ENCODE assay signal across 1 fruit fly cellular context in the genomic region with DNA sequence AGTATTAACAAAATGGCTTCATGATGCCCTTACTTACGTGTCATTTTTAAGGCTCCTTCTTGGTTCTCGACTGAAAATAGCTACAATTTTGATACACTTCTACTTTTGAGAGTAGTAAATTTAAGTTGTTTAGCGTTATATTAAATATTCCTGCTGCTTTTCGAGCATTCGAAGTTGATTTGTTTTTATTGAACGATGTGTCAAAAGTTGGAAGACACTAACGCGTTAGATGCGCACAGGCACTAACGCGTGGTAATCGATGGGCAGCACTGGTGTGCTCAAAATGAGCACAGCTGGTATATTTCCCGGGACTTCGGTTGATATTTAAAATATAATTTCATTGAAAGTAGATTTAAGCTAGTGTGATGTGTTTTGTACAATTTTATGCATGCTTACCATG.
TF ChIP-seq lines count a peak whose summit lies in the region.

A gene (minus strand): TSS at position 369 of the 400 bp plus-strand sequence.

TF ChIP-seq in whole organism, embryonic, 481 proteins besides CTCF, POLR2A, EP300 and RAD21 (continued from another document and continues in another):
- TF ChIP-seq sd (tag; optimal IDR thresholded peaks at IDR 0.05; lab: Kevin White, UChicago) = no peak
- no peak for TF ChIP-seq tll (GFP tag; optimal IDR thresholded peaks at IDR 0.05; lab: Kevin White, UChicago)
- TF ChIP-seq hbn (GFP tag; IDR thresholded peaks at IDR 0.05; lab: Robert Waterston, UW; ENCODE audit: partially characterized antibody) = no peak
- TF ChIP-seq wdn (GFP tag; IDR thresholded peaks at IDR 0.05; lab: Robert Waterston, UW) = no peak
- TF ChIP-seq row (GFP tag; IDR thresholded peaks at IDR 0.05; lab: Robert Waterston, UW) = no peak
- no peak for TF ChIP-seq CG13123 (GFP tag; optimal IDR thresholded peaks at IDR 0.05; lab: Kevin White, UChicago)
- peak in 1 of 2 experiments; percentile 79 for TF ChIP-seq crp (GFP tag; optimal IDR thresholded peaks at IDR 0.05; lab: Kevin White, UChicago)
- TF ChIP-seq CG17186 (GFP tag; optimal IDR thresholded peaks at IDR 0.05; lab: Kevin White, UChicago) = peak; percentile 92
- no peak for TF ChIP-seq CG31441 (GFP tag; IDR thresholded peaks at IDR 0.05; lab: Robert Waterston, UW)
- no peak for TF ChIP-seq CG8765 (GFP tag; IDR thresholded peaks at IDR 0.05; lab: Robert Waterston, UW)
- no peak for TF ChIP-seq Gug (GFP tag; IDR thresholded peaks at IDR 0.05; lab: Robert Waterston, UW)
- TF ChIP-seq Bdp1 (GFP tag; optimal IDR thresholded peaks at IDR 0.05; lab: Kevin White, UChicago) = no peak
- TF ChIP-seq pb (GFP tag; optimal IDR thresholded peaks at IDR 0.05; lab: Kevin White, UChicago) = no peak
- no peak for TF ChIP-seq chm (GFP tag; IDR thresholded peaks at IDR 0.05; lab: Robert Waterston, UW)
- no peak for TF ChIP-seq Atf-2 (GFP tag; optimal IDR thresholded peaks at IDR 0.05; lab: Kevin White, UChicago)
- no peak for TF ChIP-seq sna (GFP tag; IDR thresholded peaks at IDR 0.05; lab: Robert Waterston, UW; ENCODE audit: partially characterized antibody)
- peak; percentile 32; the same call in 1 of the 2 replicates for TF ChIP-seq CG3847 (GFP tag; IDR thresholded peaks at IDR 0.05; lab: Robert Waterston, UW)
- TF ChIP-seq CG3407 (GFP tag; optimal IDR thresholded peaks at IDR 0.05; lab: Kevin White, UChicago) = no peak
- TF ChIP-seq NfI (GFP tag; optimal IDR thresholded peaks at IDR 0.05; lab: Kevin White, UChicago) = no peak
- no peak for TF ChIP-seq Vsx1 (GFP tag; optimal IDR thresholded peaks at IDR 0.05; lab: Kevin White, UChicago)
- TF ChIP-seq Fer1 (GFP tag; optimal IDR thresholded peaks at IDR 0.05; lab: Kevin White, UChicago) = no peak
- TF ChIP-seq CG34224 (GFP tag; IDR thresholded peaks at IDR 0.05; lab: Robert Waterston, UW; ENCODE audit: partially characterized antibody) = no peak
- no peak for TF ChIP-seq CG2120 (GFP tag; optimal IDR thresholded peaks at IDR 0.05; lab: Kevin White, UChicago)
- no peak for TF ChIP-seq CG9727 (GFP tag; optimal IDR thresholded peaks at IDR 0.05; lab: Kevin White, UChicago)
- TF ChIP-seq tin (GFP tag; optimal IDR thresholded peaks at IDR 0.05; lab: Kevin White, UChicago) = no peak
- no peak for TF ChIP-seq CG8281 (tag; optimal IDR thresholded peaks at IDR 0.05; lab: Kevin White, UChicago)
- TF ChIP-seq insv (GFP tag; optimal IDR thresholded peaks at IDR 0.05; lab: Kevin White, UChicago) = no peak
- TF ChIP-seq onecut (GFP tag; IDR thresholded peaks at IDR 0.05; lab: Robert Waterston, UW) = no peak; the same call in 1 of the 2 replicates
- peak; percentile 79 for TF ChIP-seq phol (tag; optimal IDR thresholded peaks at IDR 0.05; lab: Kevin White, UChicago)
- no peak for TF ChIP-seq danr (GFP tag; IDR thresholded peaks at IDR 0.05; lab: Robert Waterston, UW)
- no peak for TF ChIP-seq bbx (GFP tag; IDR thresholded peaks at IDR 0.05; lab: Robert Waterston, UW; ENCODE audit: partially characterized antibody)
- no peak for TF ChIP-seq ab (GFP tag; optimal IDR thresholded peaks at IDR 0.05; lab: Kevin White, UChicago)
- no peak for TF ChIP-seq C15 (GFP tag; IDR thresholded peaks at IDR 0.05; lab: Robert Waterston, UW)
- no peak for TF ChIP-seq dpn (GFP tag; optimal IDR thresholded peaks at IDR 0.05; lab: Kevin White, UChicago)
- peak; percentile 37 for TF ChIP-seq grau (tag; optimal IDR thresholded peaks at IDR 0.05; lab: Kevin White, UChicago)
- no peak for TF ChIP-seq cato (GFP tag; optimal IDR thresholded peaks at IDR 0.05; lab: Kevin White, UChicago; ENCODE audit: borderline replicate concordance)
- no peak for TF ChIP-seq eyg (GFP tag; optimal IDR thresholded peaks at IDR 0.05; lab: Kevin White, UChicago)
- TF ChIP-seq lab (GFP tag; optimal IDR thresholded peaks at IDR 0.05; lab: Kevin White, UChicago) = no peak
- no peak for TF ChIP-seq p53 (GFP tag; optimal IDR thresholded peaks at IDR 0.05; lab: Kevin White, UChicago)
- TF ChIP-seq esg (GFP tag; conservative IDR thresholded peaks at IDR 0.05; lab: Robert Waterston, UW) = no peak
- TF ChIP-seq Xrp1 (GFP tag; IDR thresholded peaks at IDR 0.05; lab: Robert Waterston, UW) = no peak
- peak; percentile 64 for TF ChIP-seq ewg (GFP tag; optimal IDR thresholded peaks at IDR 0.05; lab: Kevin White, UChicago)
- TF ChIP-seq H15 (GFP tag; IDR thresholded peaks at IDR 0.05; lab: Robert Waterston, UW) = no peak
- TF ChIP-seq CG11247 (GFP tag; IDR thresholded peaks at IDR 0.05; lab: Robert Waterston, UW) = no peak
- TF ChIP-seq sens (GFP tag; lab: Kevin White, UChicago) = peak; percentile 81
- TF ChIP-seq CG7786 (GFP tag; optimal IDR thresholded peaks at IDR 0.05; lab: Kevin White, UChicago) = no peak
- no peak for TF ChIP-seq Spps (tag; optimal IDR thresholded peaks at IDR 0.05; lab: Kevin White, UChicago)
- no peak for TF ChIP-seq CG7372 (GFP tag; IDR thresholded peaks at IDR 0.05; lab: Robert Waterston, UW)
- peak; percentile 31 for TF ChIP-seq tap (tag; optimal IDR thresholded peaks at IDR 0.05; lab: Kevin White, UChicago)
- no peak for TF ChIP-seq HLHmδ (GFP tag; optimal IDR thresholded peaks at IDR 0.05; lab: Kevin White, UChicago)
- no peak for TF ChIP-seq CkIIα-i1 (GFP tag; IDR thresholded peaks at IDR 0.05; lab: Robert Waterston, UW)
- TF ChIP-seq da (GFP tag; optimal IDR thresholded peaks at IDR 0.05; lab: Kevin White, UChicago) = no peak
- no peak for TF ChIP-seq Fer3 (tag; optimal IDR thresholded peaks at IDR 0.05; lab: Kevin White, UChicago)
- TF ChIP-seq CG17802 (tag; optimal IDR thresholded peaks at IDR 0.05; lab: Kevin White, UChicago) = no peak
- TF ChIP-seq CG11085 (GFP tag; IDR thresholded peaks at IDR 0.05; lab: Robert Waterston, UW) = no peak
- no peak for TF ChIP-seq hth (optimal IDR thresholded peaks at IDR 0.05; lab: Kevin White, UChicago)
- TF ChIP-seq caup (GFP tag; optimal IDR thresholded peaks at IDR 0.05; lab: Kevin White, UChicago; ENCODE audit: severe bottlenecking) = no peak
- no peak for TF ChIP-seq CG9437 (GFP tag; optimal IDR thresholded peaks at IDR 0.05; lab: Kevin White, UChicago)
- TF ChIP-seq org-1 (GFP tag; optimal IDR thresholded peaks at IDR 0.05; lab: Kevin White, UChicago) = no peak
- TF ChIP-seq sug (tag; optimal IDR thresholded peaks at IDR 0.05; lab: Kevin White, UChicago) = no peak
- no peak for TF ChIP-seq CG11723 (GFP tag; optimal IDR thresholded peaks at IDR 0.05; lab: Kevin White, UChicago)
- no peak for TF ChIP-seq sob (GFP tag; IDR thresholded peaks at IDR 0.05; lab: Robert Waterston, UW)
- TF ChIP-seq NC2α (GFP tag; optimal IDR thresholded peaks at IDR 0.05; lab: Kevin White, UChicago) = no peak
- TF ChIP-seq Kr (GFP tag; optimal IDR thresholded peaks at IDR 0.05; lab: Kevin White, UChicago) = no peak
- TF ChIP-seq knrl (GFP tag; IDR thresholded peaks at IDR 0.05; lab: Robert Waterston, UW; ENCODE audit: partially characterized antibody) = no peak; the same call in 2 of the 3 replicates
- TF ChIP-seq BtbVII (GFP tag; optimal IDR thresholded peaks at IDR 0.05; lab: Kevin White, UChicago) = no peak
- TF ChIP-seq BEAF-32 (GFP tag; optimal IDR thresholded peaks at IDR 0.05; lab: Kevin White, UChicago) = peak; percentile 49
- TF ChIP-seq sr (GFP tag; IDR thresholded peaks at IDR 0.05; lab: Robert Waterston, UW) = no peak
- TF ChIP-seq Nf-YA (GFP tag; IDR thresholded peaks at IDR 0.05; lab: Robert Waterston, UW) = no peak
- TF ChIP-seq Optix (GFP tag; IDR thresholded peaks at IDR 0.05; lab: Robert Waterston, UW) = no peak
- TF ChIP-seq CoRest (tag; optimal IDR thresholded peaks at IDR 0.05; lab: Kevin White, UChicago) = peak; percentile 35
- TF ChIP-seq CG18011 (GFP tag; optimal IDR thresholded peaks at IDR 0.05; lab: Kevin White, UChicago) = no peak
- no peak for TF ChIP-seq Oli (tag; optimal IDR thresholded peaks at IDR 0.05; lab: Kevin White, UChicago)
- TF ChIP-seq CG1647 (GFP tag; optimal IDR thresholded peaks at IDR 0.05; lab: Kevin White, UChicago) = no peak
- peak; percentile 35; the same call in 1 of the 3 replicates for TF ChIP-seq CG17361 (GFP tag; IDR thresholded peaks at IDR 0.05; lab: Robert Waterston, UW)
- TF ChIP-seq cas (GFP tag; IDR thresholded peaks at IDR 0.05; lab: Robert Waterston, UW) = no peak
- TF ChIP-seq CG14965 (GFP tag; optimal IDR thresholded peaks at IDR 0.05; lab: Kevin White, UChicago; ENCODE audit: borderline replicate concordance) = no peak
- TF ChIP-seq CG6791 (GFP tag; IDR thresholded peaks at IDR 0.05; lab: Robert Waterston, UW; ENCODE audit: partially characterized antibody) = no peak
- TF ChIP-seq Dip3 (GFP tag; optimal IDR thresholded peaks at IDR 0.05; lab: Kevin White, UChicago) = no peak
- no peak for TF ChIP-seq ara (GFP tag; IDR thresholded peaks at IDR 0.05; lab: Robert Waterston, UW)
- no peak for TF ChIP-seq vnd (GFP tag; IDR thresholded peaks at IDR 0.05; lab: Robert Waterston, UW; ENCODE audit: partially characterized antibody)
- no peak for TF ChIP-seq lola (GFP tag; optimal IDR thresholded peaks at IDR 0.05; lab: Kevin White, UChicago)
- peak; percentile 3 for TF ChIP-seq bcd (GFP tag; optimal IDR thresholded peaks at IDR 0.05; lab: Kevin White, UChicago)
- no peak for TF ChIP-seq pum (GFP tag; optimal IDR thresholded peaks at IDR 0.05; lab: Kevin White, UChicago)
- peak; percentile 14 for TF ChIP-seq CG12769 (tag; optimal IDR thresholded peaks at IDR 0.05; lab: Kevin White, UChicago)
- TF ChIP-seq NC2β (GFP tag; optimal IDR thresholded peaks at IDR 0.05; lab: Kevin White, UChicago) = peak; percentile 20
- no peak for TF ChIP-seq otp (GFP tag; IDR thresholded peaks at IDR 0.05; lab: Robert Waterston, UW)
- no peak for TF ChIP-seq Hsf (GFP tag; optimal IDR thresholded peaks at IDR 0.05; lab: Kevin White, UChicago)
- TF ChIP-seq her (GFP tag; optimal IDR thresholded peaks at IDR 0.05; lab: Kevin White, UChicago) = peak; percentile 100
- TF ChIP-seq nerfin-1 (tag; optimal IDR thresholded peaks at IDR 0.05; lab: Kevin White, UChicago) = no peak
- peak in 1 of 2 experiments; percentile 58 for TF ChIP-seq Pdp1 (GFP tag; optimal IDR thresholded peaks at IDR 0.05; lab: Kevin White, UChicago)
- no peak for TF ChIP-seq Poxn (GFP tag; IDR thresholded peaks at IDR 0.05; lab: Robert Waterston, UW)
- no peak for TF ChIP-seq stc (GFP tag; IDR thresholded peaks at IDR 0.05; lab: Robert Waterston, UW)
- no peak for TF ChIP-seq CG11093 (GFP tag; IDR thresholded peaks at IDR 0.05; lab: Robert Waterston, UW)
- no peak for TF ChIP-seq Dfd (GFP tag; optimal IDR thresholded peaks at IDR 0.05; lab: Kevin White, UChicago)
- no peak for TF ChIP-seq lmd (GFP tag; IDR thresholded peaks at IDR 0.05; lab: Robert Waterston, UW)
- no peak for TF ChIP-seq tx (GFP tag; optimal IDR thresholded peaks at IDR 0.05; lab: Kevin White, UChicago)
- no peak for TF ChIP-seq jumu (GFP tag; optimal IDR thresholded peaks at IDR 0.05; lab: Kevin White, UChicago)
- TF ChIP-seq CG10147 (GFP tag; optimal IDR thresholded peaks at IDR 0.05; lab: Kevin White, UChicago) = no peak
- no peak for TF ChIP-seq CG12219 (GFP tag; optimal IDR thresholded peaks at IDR 0.05; lab: Kevin White, UChicago)
- no peak for TF ChIP-seq CG3163 (GFP tag; optimal IDR thresholded peaks at IDR 0.05; lab: Kevin White, UChicago)
- TF ChIP-seq CG10321 (GFP tag; IDR thresholded peaks at IDR 0.05; lab: Robert Waterston, UW) = no peak
- TF ChIP-seq CG1024 (GFP tag; IDR thresholded peaks at IDR 0.05; lab: Robert Waterston, UW) = no peak
- TF ChIP-seq CG4854 (GFP tag; optimal IDR thresholded peaks at IDR 0.05; lab: Kevin White, UChicago) = no peak
- no peak for TF ChIP-seq btn (GFP tag; optimal IDR thresholded peaks at IDR 0.05; lab: Kevin White, UChicago)
- no peak for TF ChIP-seq klu (GFP tag; IDR thresholded peaks at IDR 0.05; lab: Robert Waterston, UW)
- TF ChIP-seq zfh1 (GFP tag; IDR thresholded peaks at IDR 0.05; lab: Robert Waterston, UW) = no peak
- no peak for TF ChIP-seq inv (GFP tag; IDR thresholded peaks at IDR 0.05; lab: Robert Waterston, UW; ENCODE audit: partially characterized antibody)
- TF ChIP-seq MTF-1 (GFP tag; optimal IDR thresholded peaks at IDR 0.05; lab: Kevin White, UChicago; ENCODE audit: borderline replicate concordance) = no peak
- no peak for TF ChIP-seq CG2202 (tag; optimal IDR thresholded peaks at IDR 0.05; lab: Kevin White, UChicago)
- no peak for TF ChIP-seq Oaz (GFP tag; IDR thresholded peaks at IDR 0.05; lab: Robert Waterston, UW)
- no peak for TF ChIP-seq hkb (optimal IDR thresholded peaks at IDR 0.05; lab: Kevin White, UChicago)
- TF ChIP-seq hkb (GFP tag; IDR thresholded peaks at IDR 0.05; lab: Robert Waterston, UW) = no peak
- TF ChIP-seq Elba2 (GFP tag; optimal IDR thresholded peaks at IDR 0.05; lab: Kevin White, UChicago) = no peak
- no peak for TF ChIP-seq chn (GFP tag; optimal IDR thresholded peaks at IDR 0.05; lab: Kevin White, UChicago)
- no peak for TF ChIP-seq CG4360 (GFP tag; IDR thresholded peaks at IDR 0.05; lab: Robert Waterston, UW)
- TF ChIP-seq CG10979 (tag; optimal IDR thresholded peaks at IDR 0.05; lab: Kevin White, UChicago) = no peak
- no peak for TF ChIP-seq ham (GFP tag; IDR thresholded peaks at IDR 0.05; lab: Robert Waterston, UW)
- no peak for TF ChIP-seq E2f1 (GFP tag; IDR thresholded peaks at IDR 0.05; lab: Robert Waterston, UW)
- no peak for TF ChIP-seq CG4707 (GFP tag; optimal IDR thresholded peaks at IDR 0.05; lab: Kevin White, UChicago)
- TF ChIP-seq CG2712 (tag; optimal IDR thresholded peaks at IDR 0.05; lab: Kevin White, UChicago) = peak; percentile 44
- no peak for TF ChIP-seq Dip2 (GFP tag; IDR thresholded peaks at IDR 0.05; lab: Robert Waterston, UW)
- no peak for TF ChIP-seq CG8478 (optimal IDR thresholded peaks at IDR 0.05; lab: Kevin White, UChicago)
- peak; percentile 50 for TF ChIP-seq CG30020 (tag; optimal IDR thresholded peaks at IDR 0.05; lab: Kevin White, UChicago)
- no peak for TF ChIP-seq Side (GFP tag; optimal IDR thresholded peaks at IDR 0.05; lab: Kevin White, UChicago)
- TF ChIP-seq mirr (GFP tag; optimal IDR thresholded peaks at IDR 0.05; lab: Kevin White, UChicago) = no peak
- TF ChIP-seq CHES-1-like (GFP tag; optimal IDR thresholded peaks at IDR 0.05; lab: Kevin White, UChicago) = peak; percentile 20
- no peak for TF ChIP-seq mld (GFP tag; IDR thresholded peaks at IDR 0.05; lab: Robert Waterston, UW; ENCODE audit: partially characterized antibody)
- no peak for TF ChIP-seq ash1 (GFP tag; optimal IDR thresholded peaks at IDR 0.05; lab: Kevin White, UChicago)
- TF ChIP-seq ac (GFP tag; optimal IDR thresholded peaks at IDR 0.05; lab: Kevin White, UChicago) = no peak
- TF ChIP-seq odd (GFP tag; optimal IDR thresholded peaks at IDR 0.05; lab: Kevin White, UChicago) = no peak
- TF ChIP-seq zf30C (GFP tag; optimal IDR thresholded peaks at IDR 0.05; lab: Kevin White, UChicago) = peak; percentile 3
- TF ChIP-seq emc (GFP tag; optimal IDR thresholded peaks at IDR 0.05; lab: Kevin White, UChicago) = no peak
